Worm (Caenorhabditis elegans) whole organism, L2 larva: ENCODE results near the gene rpt-2.

Experiments used
- ZK546.5 ChIP-seq: sonication (generic microtip); optimal IDR thresholded peaks from 2 replicates; lab custom pipeline; 2017; ENCODE audit warnings: missing biosample characterization, missing genetic modification characterization
- mab-5 ChIP-seq: fragments of 150-350 bp; optimal IDR thresholded peaks from 2 replicates; lab custom pipeline; 2014; ENCODE audit warnings: missing biosample characterization, missing genetic modification characterization
- nhr-12 ChIP-seq: fragments of 150-350 bp; optimal IDR thresholded peaks from 2 replicates; lab custom pipeline; 2014; ENCODE audit warnings: missing biosample characterization, missing genetic modification characterization
- nhr-6 ChIP-seq: fragments of 150-350 bp; optimal IDR thresholded peaks from 2 replicates; lab custom pipeline; 2014; ENCODE audit warnings: missing biosample characterization, missing genetic modification characterization
- skn-1 ChIP-seq: sonication (generic microtip); optimal IDR thresholded peaks from 2 replicates; lab custom pipeline; 2017; ENCODE audit warnings: missing biosample characterization, missing genetic modification characterization

DNA sequence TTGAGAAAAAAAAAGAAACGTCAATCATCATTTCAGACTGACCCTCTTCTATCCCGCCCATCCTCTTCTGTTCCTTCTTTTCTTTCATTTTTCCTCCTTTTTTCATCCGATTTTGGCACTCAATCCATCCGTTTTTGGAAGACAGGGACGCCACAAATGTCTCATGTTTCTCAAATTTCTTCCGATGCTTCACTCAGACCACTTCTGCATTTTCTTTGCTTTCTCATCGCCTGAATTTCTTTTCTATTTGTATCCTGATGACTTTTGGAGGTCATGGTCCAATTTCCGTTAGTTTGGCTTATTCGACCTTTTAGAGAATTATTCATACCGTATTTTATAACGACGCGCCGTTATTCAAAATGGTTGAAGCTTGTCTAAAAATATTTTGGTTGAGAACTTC lies 44.9 kb downstream of the rpt-2 start:
- TF ChIP-seq ZK546.5 (no peak), nhr-12 (tag; lab: Kevin White, UChicago) (no peak), nhr-6 (tag; lab: Kevin White, UChicago) (no peak), mab-5 (tag; lab: Kevin White, UChicago) (no peak), skn-1 (tag; lab: Kevin White, UChicago) (no peak)
